Fruit fly (Drosophila melanogaster) whole organism, embryonic: Measurements from ENCODE around the gene CG12321.

Source experiments
- Antp ChIP-seq: fragments of 200-800 bp; sonication (Bioruptor generic); optimal IDR thresholded peaks from 3 replicates; lab custom pipeline; 2016; ENCODE audit warnings: missing biosample characterization, missing genetic modification characterization
- BtbVII ChIP-seq: fragments of 200-800 bp; sonication (Bioruptor generic); optimal IDR thresholded peaks from 3 replicates; lab custom pipeline; 2017; ENCODE audit warnings: missing biosample characterization, mild to moderate bottlenecking, missing genetic modification characterization
- CG11085 ChIP-seq: fragments of 200-800 bp; sonication (Bioruptor generic); IDR thresholded peaks from 2 replicates; pipeline ENCODE4 v1.3.6; 2022; ENCODE audit warnings: missing biosample characterization, missing genetic modification characterization
- CG12155 ChIP-seq: fragments of 200-800 bp; sonication (Bioruptor generic); optimal IDR thresholded peaks from 3 replicates; lab custom pipeline; 2016; ENCODE audit warnings: missing biosample characterization, missing genetic modification characterization
- CG14050 ChIP-seq: fragments of 200-800 bp; sonication (Bioruptor generic); IDR thresholded peaks from 3 replicates; pipeline ENCODE4 v1.3.6; 2022; ENCODE audit warnings: missing biosample characterization, missing genetic modification characterization
- CG1602 ChIP-seq: fragments of 200-800 bp; sonication (Bioruptor generic); optimal IDR thresholded peaks from 3 replicates; lab custom pipeline; 2016; ENCODE audit warnings: missing biosample characterization, missing genetic modification characterization
- CG18764 ChIP-seq: fragments of 200-800 bp; sonication (Bioruptor generic); optimal IDR thresholded peaks from 3 replicates; lab custom pipeline; 2016; ENCODE audit warnings: missing biosample characterization, missing genetic modification characterization
- CG31365 ChIP-seq: fragments of 200-800 bp; sonication (Bioruptor generic); optimal IDR thresholded peaks from 2 replicates; lab custom pipeline; 2018; ENCODE audit warnings: missing biosample characterization, mild to moderate bottlenecking, missing genetic modification characterization
- CG34422 ChIP-seq: fragments of 200-800 bp; sonication (Bioruptor generic); IDR thresholded peaks from 3 replicates; pipeline ENCODE4 v1.3.6; 2022; ENCODE audit warnings: missing biosample characterization, missing genetic modification characterization
- CG3847 ChIP-seq: fragments of 200-800 bp; sonication (Bioruptor generic); IDR thresholded peaks from 2 replicates; pipeline ENCODE4 v1.3.6; 2022; ENCODE audit warnings: missing biosample characterization, missing genetic modification characterization
- CG4328 ChIP-seq: fragments of 200-800 bp; sonication (Bioruptor generic); optimal IDR thresholded peaks from 3 replicates; lab custom pipeline; 2017; ENCODE audit warnings: missing biosample characterization, missing genetic modification reagents, missing genetic modification characterization
- CG4854 ChIP-seq: fragments of 200-800 bp; sonication (Bioruptor generic); optimal IDR thresholded peaks from 2 replicates; lab custom pipeline; 2016; ENCODE audit warnings: missing biosample characterization, missing genetic modification characterization, inconsistent platforms
- CG5180 ChIP-seq: fragments of 200-800 bp; sonication (Bioruptor generic); optimal IDR thresholded peaks from 3 replicates; lab custom pipeline; 2017; ENCODE audit warnings: missing biosample characterization, missing genetic modification characterization, mild to moderate bottlenecking, moderate library complexity, missing genetic modification reagents
- CG6683 ChIP-seq: fragments of 200-800 bp; sonication (Bioruptor generic); optimal IDR thresholded peaks from 2 replicates; lab custom pipeline; 2017; ENCODE audit warnings: missing biosample characterization, mild to moderate bottlenecking, missing genetic modification characterization, missing genetic modification reagents
- CG8924 ChIP-seq: fragments of 200-800 bp; optimal IDR thresholded peaks from 3 replicates; lab custom pipeline; 2019; ENCODE audit warnings: missing biosample characterization, mild to moderate bottlenecking, missing genetic modification characterization, moderate library complexity
- CG9932 ChIP-seq: fragments of 200-800 bp; sonication (Bioruptor generic); IDR thresholded peaks from 2 replicates; pipeline ENCODE4 v1.3.6; 2022; ENCODE audit warnings: missing biosample characterization, missing genetic modification characterization
- CrebB ChIP-seq: fragments of 200-800 bp; sonication (Bioruptor generic); optimal IDR thresholded peaks from 3 replicates; lab custom pipeline; 2018; ENCODE audit warnings: missing biosample characterization, mild to moderate bottlenecking, missing genetic modification characterization
- Dp ChIP-seq: fragments of 200-800 bp; sonication (Bioruptor generic); optimal IDR thresholded peaks from 2 replicates; lab custom pipeline; 2018; ENCODE audit warnings: missing biosample characterization, mild to moderate bottlenecking, missing genetic modification characterization, moderate library complexity
- E2f2 ChIP-seq: fragments of 200-800 bp; sonication (Bioruptor generic); IDR thresholded peaks from 2 replicates; pipeline ENCODE4 v1.3.6; 2022; ENCODE audit warnings: missing biosample characterization, missing genetic modification characterization
- Fer2 ChIP-seq: fragments of 200-800 bp; sonication (Bioruptor generic); optimal IDR thresholded peaks from 2 replicates; lab custom pipeline; 2018; ENCODE audit warnings: missing biosample characterization, mild to moderate bottlenecking, missing genetic modification characterization, moderate library complexity
- H2.0 ChIP-seq: fragments of 200-800 bp; sonication (Bioruptor generic); IDR thresholded peaks from 2 replicates; pipeline ENCODE4 v1.3.6; 2022; ENCODE audit warnings: missing biosample characterization, missing genetic modification characterization
- HLH54F ChIP-seq: fragments of 200-800 bp; sonication (Bioruptor generic); optimal IDR thresholded peaks from 3 replicates; lab custom pipeline; 2016; ENCODE audit warnings: missing biosample characterization, missing genetic modification characterization
- Hand ChIP-seq: fragments of 200-800 bp; sonication (Bioruptor generic); optimal IDR thresholded peaks from 2 replicates; lab custom pipeline; 2017; ENCODE audit warnings: mild to moderate bottlenecking, missing biosample characterization, missing genetic modification reagents, missing genetic modification characterization
- Hmx ChIP-seq: fragments of 200-800 bp; sonication (Bioruptor generic); optimal IDR thresholded peaks from 2 replicates; lab custom pipeline; 2016; ENCODE audit warnings: missing biosample characterization, missing genetic modification characterization
- Hsf ChIP-seq: fragments of 200-800 bp; sonication (Bioruptor generic); optimal IDR thresholded peaks from 3 replicates; lab custom pipeline; 2016; ENCODE audit warnings: missing biosample characterization, missing genetic modification characterization
- MBD-R2 ChIP-seq: fragments of 200-800 bp; sonication (Bioruptor generic); IDR thresholded peaks from 2 replicates; pipeline ENCODE4 v1.3.6; 2022; ENCODE audit warnings: missing biosample characterization, missing genetic modification characterization
- Med ChIP-seq: fragments of 200-800 bp; sonication (Bioruptor generic); peaks from one replicate; lab custom pipeline; 2016; ENCODE audit warnings: missing biosample characterization, missing genetic modification characterization, mild to moderate bottlenecking, inconsistent platforms, moderate library complexity
- NK7.1 ChIP-seq: fragments of 200-800 bp; sonication (Bioruptor generic); optimal IDR thresholded peaks from 3 replicates; lab custom pipeline; 2016; ENCODE audit warnings: missing biosample characterization, missing genetic modification characterization
- Oaz ChIP-seq: fragments of 200-800 bp; sonication (Bioruptor generic); IDR thresholded peaks from 2 replicates; pipeline ENCODE4 v1.3.6; 2022; ENCODE audit warnings: missing biosample characterization, missing genetic modification characterization
- Optix ChIP-seq: fragments of 200-800 bp; sonication (Bioruptor generic); IDR thresholded peaks from 3 replicates; pipeline ENCODE4 v1.3.6; 2022; ENCODE audit warnings: missing biosample characterization, missing genetic modification characterization
- Side ChIP-seq: fragments of 200-800 bp; sonication (Bioruptor generic); optimal IDR thresholded peaks from 2 replicates; lab custom pipeline; 2016; ENCODE audit warnings: missing biosample characterization, missing genetic modification characterization
- Sry-δ ChIP-seq: fragments of 200-800 bp; sonication (Bioruptor generic); optimal IDR thresholded peaks from 2 replicates; lab custom pipeline; 2016; ENCODE audit warnings: missing biosample characterization, missing genetic modification characterization
- Xbp1 ChIP-seq: fragments of 200-800 bp; sonication (Bioruptor generic); optimal IDR thresholded peaks from 3 replicates; lab custom pipeline; 2016; ENCODE audit warnings: missing biosample characterization, mild to moderate bottlenecking, missing genetic modification characterization
- ara ChIP-seq: fragments of 200-800 bp; sonication (Bioruptor generic); IDR thresholded peaks from 2 replicates; pipeline ENCODE4 v1.3.6; 2022; ENCODE audit warnings: missing biosample characterization, missing genetic modification characterization
- bigmax ChIP-seq: fragments of 200-800 bp; sonication (Bioruptor generic); optimal IDR thresholded peaks from 2 replicates; lab custom pipeline; 2018; ENCODE audit warnings: missing biosample characterization, mild to moderate bottlenecking, missing genetic modification characterization
- chif ChIP-seq, 2 experiments: fragments of 200-800 bp; sonication (Bioruptor generic); optimal IDR thresholded peaks; 3 replicates each; lab custom pipeline; 2016; ENCODE audit warnings: missing biosample characterization in 2 of 2, missing genetic modification characterization in 2 of 2
- dmrt11E ChIP-seq: fragments of 200-800 bp; sonication (Bioruptor generic); optimal IDR thresholded peaks from 3 replicates; lab custom pipeline; 2018; ENCODE audit warnings: missing biosample characterization, mild to moderate bottlenecking, missing genetic modification characterization, moderate library complexity
- dysf ChIP-seq: fragments of 200-800 bp; sonication (Bioruptor generic); IDR thresholded peaks from 3 replicates; pipeline ENCODE4 v1.3.6; 2022; ENCODE audit warnings: missing biosample characterization, missing genetic modification characterization
- ftz-f1 ChIP-seq: fragments of 200-800 bp; sonication (Bioruptor generic); optimal IDR thresholded peaks from 2 replicates; lab custom pipeline; 2016; ENCODE audit warnings: missing biosample characterization, missing genetic modification characterization
- gem ChIP-seq: fragments of 200-800 bp; sonication (Bioruptor generic); optimal IDR thresholded peaks from 2 replicates; lab custom pipeline; 2019; ENCODE audit warnings: missing biosample characterization, mild to moderate bottlenecking, missing genetic modification characterization, moderate library complexity
- gsb ChIP-seq: fragments of 200-800 bp; sonication (Bioruptor generic); IDR thresholded peaks from 2 replicates; pipeline ENCODE4 v1.3.6; 2022; ENCODE audit warnings: missing biosample characterization, missing genetic modification characterization
- gsb-n ChIP-seq: fragments of 200-800 bp; sonication (Bioruptor generic); optimal IDR thresholded peaks from 3 replicates; lab custom pipeline; 2018; ENCODE audit warnings: missing biosample characterization, mild to moderate bottlenecking, missing genetic modification characterization
- h ChIP-seq: fragments of >200 bp; optimal IDR thresholded peaks from 2 replicates; lab custom pipeline; 2017
- hbn ChIP-seq: fragments of 200-800 bp; sonication (Bioruptor generic); IDR thresholded peaks from 2 replicates; pipeline ENCODE4 v1.3.6; 2022; ENCODE audit warnings: missing biosample characterization, missing genetic modification characterization; ENCODE audit not compliant: partially characterized antibody
- insv ChIP-seq, 2 experiments: fragments of 200-800 bp; sonication (Bioruptor generic); optimal IDR thresholded peaks; 3 replicates each; lab custom pipeline; 2016 to 2018; ENCODE audit warnings: missing biosample characterization in 2 of 2, missing genetic modification characterization in 2 of 2
- lab ChIP-seq: fragments of 200-800 bp; sonication (Bioruptor generic); optimal IDR thresholded peaks from 3 replicates; lab custom pipeline; 2017; ENCODE audit warnings: missing biosample characterization, missing genetic modification characterization, mild to moderate bottlenecking, moderate library complexity, missing genetic modification reagents
- nerfin-1 ChIP-seq: fragments of 200-800 bp; sonication (Bioruptor generic); optimal IDR thresholded peaks from 3 replicates; lab custom pipeline; 2019; ENCODE audit warnings: missing biosample characterization, mild to moderate bottlenecking, missing genetic modification characterization, moderate library complexity
- p53 ChIP-seq: fragments of 200-800 bp; sonication (Bioruptor generic); optimal IDR thresholded peaks from 2 replicates; lab custom pipeline; 2016; ENCODE audit warnings: missing biosample characterization, missing genetic modification characterization
- sna ChIP-seq: fragments of 200-800 bp; sonication (Bioruptor generic); IDR thresholded peaks from 2 replicates; pipeline ENCODE4 v1.3.6; 2022; ENCODE audit warnings: missing biosample characterization, missing genetic modification characterization; ENCODE audit not compliant: partially characterized antibody
- sqz ChIP-seq: fragments of 200-800 bp; sonication (Bioruptor generic); optimal IDR thresholded peaks from 3 replicates; lab custom pipeline; 2018; ENCODE audit warnings: missing biosample characterization, mild to moderate bottlenecking, missing genetic modification characterization
- tup ChIP-seq: fragments of 200-800 bp; sonication (Bioruptor generic); optimal IDR thresholded peaks from 2 replicates; lab custom pipeline; 2016; ENCODE audit warnings: missing biosample characterization, mild to moderate bottlenecking, missing genetic modification characterization, moderate library complexity
- wor ChIP-seq: fragments of 200-800 bp; sonication (Bioruptor generic); IDR thresholded peaks from 2 replicates; pipeline ENCODE4 v1.3.6; 2022; ENCODE audit warnings: missing biosample characterization, missing genetic modification characterization

The CG12321 gene

dm6 chr3R:18168398-18168797, 20.1 kb downstream of the CG12321 start (continued):
- TF ChIP-seq CG31365 (tag; lab: Kevin White, UChicago): no peak
- peak; percentile 15 for TF ChIP-seq ftz-f1 (GFP tag; lab: Kevin White, UChicago)
- peak; percentile 22 for TF ChIP-seq Dp (GFP tag; lab: Kevin White, UChicago)
- peak; percentile 36; the same call in 1 of the 3 replicates for TF ChIP-seq dysf (GFP tag; lab: Robert Waterston, UW)
- TF ChIP-seq sna (GFP tag; lab: Robert Waterston, UW): no peak
- TF ChIP-seq Fer2 (tag; lab: Kevin White, UChicago): peak; percentile 14
- TF ChIP-seq CG18764 (GFP tag; lab: Kevin White, UChicago): no peak
- TF ChIP-seq hbn (GFP tag; lab: Robert Waterston, UW): peak; percentile 43
- TF ChIP-seq CG14050 (GFP tag; lab: Robert Waterston, UW): no peak
- no peak for TF ChIP-seq H2.0 (GFP tag; lab: Robert Waterston, UW)
- TF ChIP-seq gem (tag; lab: Kevin White, UChicago): peak; percentile 42
- no peak for TF ChIP-seq gsb-n (tag; lab: Kevin White, UChicago)
- no peak for TF ChIP-seq NK7.1 (GFP tag; lab: Kevin White, UChicago)
- no peak for TF ChIP-seq Hsf (GFP tag; lab: Kevin White, UChicago)
- TF ChIP-seq Hmx: no peak
- TF ChIP-seq h (lab: Kevin White, UChicago): no peak
- peak; percentile 22 for TF ChIP-seq Sry-δ (GFP tag; lab: Kevin White, UChicago)
- TF ChIP-seq gsb (GFP tag; lab: Robert Waterston, UW): no peak
- TF ChIP-seq Antp (GFP tag; lab: Kevin White, UChicago): no peak
- TF ChIP-seq CG4854 (GFP tag; lab: Kevin White, UChicago): no peak
- TF ChIP-seq sqz (GFP tag; lab: Kevin White, UChicago): peak; percentile 69
- peak; percentile 70 for TF ChIP-seq CG9932 (GFP tag; lab: Robert Waterston, UW)
- TF ChIP-seq CG11085 (GFP tag; lab: Robert Waterston, UW): no peak
- TF ChIP-seq CG6683 (GFP tag; lab: Kevin White, UChicago): no peak
- TF ChIP-seq CG4328 (GFP tag; lab: Kevin White, UChicago): peak; percentile 36
- TF ChIP-seq CG8924 (tag; lab: Kevin White, UChicago): no peak
- TF ChIP-seq HLH54F (GFP tag; lab: Kevin White, UChicago): peak; percentile 3
- peak; percentile 52 for TF ChIP-seq BtbVII
- TF ChIP-seq nerfin-1: no peak
- TF ChIP-seq bigmax (GFP tag; lab: Kevin White, UChicago): no peak
- peak; percentile 18 for TF ChIP-seq Side
- TF ChIP-seq Oaz: no peak
- TF ChIP-seq CG3847 (GFP tag; lab: Robert Waterston, UW): 0 out of 2 replicates have a peak, but pooled peaks have one; percentile 38
- no peak for TF ChIP-seq chif (GFP tag; optimal IDR thresholded peaks at IDR 0.05; lab: Kevin White, UChicago)
- no peak for TF ChIP-seq insv (GFP tag; optimal IDR thresholded peaks at IDR 0.05; lab: Kevin White, UChicago)
- TF ChIP-seq wor (GFP tag; lab: Robert Waterston, UW): no peak
- TF ChIP-seq Hand: peak; percentile 55
- TF ChIP-seq Optix: no peak
- TF ChIP-seq p53 (GFP tag; lab: Kevin White, UChicago): no peak
- TF ChIP-seq CG12155 (GFP tag; lab: Kevin White, UChicago): peak; percentile 38
- no peak for TF ChIP-seq Xbp1 (GFP tag; lab: Kevin White, UChicago)
- TF ChIP-seq CG34422 (GFP tag; lab: Robert Waterston, UW): 0 out of 3 replicates have a peak, but pooled peaks have one; percentile 17
- TF ChIP-seq lab: peak; percentile 38
- peak; percentile 25; the same call in 1 of the 2 replicates for TF ChIP-seq MBD-R2 (GFP tag; lab: Robert Waterston, UW)
- TF ChIP-seq CG1602 (GFP tag; lab: Kevin White, UChicago): no peak
- no peak for TF ChIP-seq dmrt11E (tag; lab: Kevin White, UChicago)
- TF ChIP-seq E2f2 (GFP tag; lab: Robert Waterston, UW): peak; percentile 44; the same call in 1 of the 2 replicates
- TF ChIP-seq CrebB (tag; lab: Kevin White, UChicago): no peak
- TF ChIP-seq Med (GFP tag; lab: Kevin White, UChicago): peak; percentile 89
- no peak for TF ChIP-seq tup (GFP tag; lab: Kevin White, UChicago)
- no peak for TF ChIP-seq ara
- peak; percentile 13 for TF ChIP-seq CG5180 (GFP tag; lab: Kevin White, UChicago)
